Worm (Caenorhabditis elegans) whole organism, mixed stage, embryonic: ENCODE data around the gene ugt-39.

ENCODE experiments used
- M03D4.4 ChIP-seq: sonication (generic microtip); optimal IDR thresholded peaks from 2 replicates; lab custom pipeline; 2017; ENCODE audit warnings: mild to moderate bottlenecking, missing genetic modification characterization, missing compliant biosample characterization
- ces-1 ChIP-seq: fragments of 150-350 bp; optimal IDR thresholded peaks from 2 replicates; lab custom pipeline; 2014; ENCODE audit warnings: missing biosample characterization, missing genetic modification reagents, missing genetic modification characterization
- elt-3 ChIP-seq: fragments of 150-350 bp; optimal IDR thresholded peaks from 2 replicates; lab custom pipeline; 2014; ENCODE audit warnings: missing biosample characterization, missing genetic modification characterization
- lin-13 ChIP-seq: fragments of 150-350 bp; optimal IDR thresholded peaks from 2 replicates; lab custom pipeline; 2014; ENCODE audit warnings: missing biosample characterization, missing genetic modification characterization
- lin-32 ChIP-seq: fragments of 200-800 bp; sonication (Bioruptor generic); optimal IDR thresholded peaks from 2 replicates; lab custom pipeline; 2018; ENCODE audit warnings: mild to moderate bottlenecking, missing genetic modification characterization, missing compliant biosample characterization
- lsy-2 ChIP-seq: fragments of 150-350 bp; optimal IDR thresholded peaks from 2 replicates; lab custom pipeline; 2014; ENCODE audit warnings: missing biosample characterization, missing genetic modification characterization
- mls-2 ChIP-seq: sonication (generic microtip); optimal IDR thresholded peaks from 2 replicates; lab custom pipeline; 2016; ENCODE audit warnings: mild to moderate bottlenecking, missing genetic modification characterization, moderate library complexity, missing compliant biosample characterization
- nhr-2 ChIP-seq: fragments of 150-350 bp; optimal IDR thresholded peaks from 2 replicates; lab custom pipeline; 2014; ENCODE audit warnings: missing biosample characterization, missing genetic modification characterization
- nhr-237 ChIP-seq: fragments of 150-350 bp; optimal IDR thresholded peaks from 2 replicates; lab custom pipeline; 2014; ENCODE audit warnings: missing biosample characterization, missing genetic modification characterization
- nhr-28 ChIP-seq: fragments of 150-350 bp; optimal IDR thresholded peaks from 2 replicates; lab custom pipeline; 2014; ENCODE audit warnings: missing biosample characterization, missing genetic modification characterization
- snpc-4 ChIP-seq: fragments of 150-350 bp; optimal IDR thresholded peaks from 2 replicates; lab custom pipeline; 2014; ENCODE audit warnings: missing biosample characterization, missing genetic modification characterization
- sptf-1 ChIP-seq: sonication (generic microtip); optimal IDR thresholded peaks from 2 replicates; lab custom pipeline; 2017; ENCODE audit warnings: mild to moderate bottlenecking, missing genetic modification characterization, moderate library complexity, missing compliant biosample characterization

ce11 chrV:7147370-7147769, 9.6 kb upstream of the ugt-39 start, which contains the start of gene ugt-38:
- TF ChIP-seq ces-1 (GFP tag; lab: Kevin White, UChicago) (no peak), M03D4.4 (tag; lab: Kevin White, UChicago) (no peak), lin-32 (GFP tag; lab: Kevin White, UChicago) (no peak), nhr-2 (no peak), lin-13 (tag; lab: Kevin White, UChicago) (no peak), snpc-4 (tag; lab: Kevin White, UChicago) (no peak), nhr-28 (tag; lab: Kevin White, UChicago) (no peak), nhr-237 (no peak), sptf-1 (tag; lab: Kevin White, UChicago) (no peak), mls-2 (no peak), elt-3 (no peak), lsy-2 (tag; lab: Kevin White, UChicago) (no peak)
